5 fruit fly cellular contexts compared by ENCODE assay signal in the genomic region with DNA sequence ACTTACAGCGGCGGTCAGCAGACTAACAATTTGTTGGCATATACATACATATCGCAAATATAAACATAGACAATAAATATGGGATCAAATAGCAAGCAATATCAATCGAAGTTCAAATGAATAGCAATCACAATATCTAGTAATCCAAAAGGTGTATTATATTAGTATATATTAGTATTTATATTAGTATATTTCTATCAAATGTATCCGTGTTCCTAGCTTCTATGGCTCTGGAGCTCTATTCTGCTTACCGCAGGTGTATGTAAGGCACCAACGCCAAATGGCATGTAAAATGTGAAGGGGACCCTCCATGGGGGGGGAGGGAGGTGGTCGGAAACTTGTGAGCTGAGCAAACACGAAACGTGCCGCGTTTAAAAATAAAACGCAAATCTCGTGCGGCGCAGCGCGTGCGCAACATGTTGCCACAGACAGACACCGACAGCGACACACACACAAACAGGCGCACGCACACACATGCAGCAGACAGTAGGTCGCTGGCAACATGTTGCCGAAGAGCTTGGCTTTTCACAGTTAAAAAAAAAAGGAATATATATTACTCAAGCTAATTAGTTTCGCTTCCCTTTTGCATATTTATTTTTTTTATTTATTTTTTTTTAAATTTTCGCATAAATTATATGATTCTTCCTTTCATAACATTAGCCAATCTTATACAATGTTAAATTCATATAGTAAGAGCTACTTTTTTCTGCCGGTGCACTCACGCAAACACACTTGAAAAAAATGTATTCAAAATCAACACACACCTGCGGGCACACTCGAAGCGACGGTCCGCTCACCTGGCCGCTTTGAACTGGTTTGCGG.
A peak's percentile ranks its signal among the peaks of the same experiment; 100 is the strongest.
TF ChIP-seq lines count a peak whose summit lies in the region.

No protein-coding gene starts in this region.

- TF ChIP-seq CTCF in whole organism, embryonic (GFP tag; optimal IDR thresholded peaks at IDR 0.05; lab: Kevin White, UChicago), result no peak

TF ChIP-seq in whole organism, adult, 20 proteins besides CTCF, POLR2A, EP300 and RAD21:
- no peak for TF ChIP-seq toe (GFP tag; optimal IDR thresholded peaks at IDR 0.05; lab: Kevin White, UChicago)
- no peak for TF ChIP-seq bab1 (GFP tag; optimal IDR thresholded peaks at IDR 0.05; lab: Kevin White, UChicago)
- TF ChIP-seq Hr96 (GFP tag; optimal IDR thresholded peaks at IDR 0.05; lab: Kevin White, UChicago), result no peak
- no peak for TF ChIP-seq Mnt (GFP tag; optimal IDR thresholded peaks at IDR 0.05; lab: Kevin White, UChicago)
- TF ChIP-seq CG12768 (GFP tag; optimal IDR thresholded peaks at IDR 0.05; lab: Kevin White, UChicago), result no peak
- no peak for TF ChIP-seq CG11617 (GFP tag; optimal IDR thresholded peaks at IDR 0.05; lab: Kevin White, UChicago)
- no peak for TF ChIP-seq ovo (GFP tag; optimal IDR thresholded peaks at IDR 0.05; lab: Kevin White, UChicago)
- no peak for TF ChIP-seq CG33017 (tag; optimal IDR thresholded peaks at IDR 0.05; lab: Kevin White, UChicago)
- peak; percentile 26 for TF ChIP-seq kay (GFP tag; lab: Kevin White, UChicago; ENCODE audit: borderline replicate concordance)
- peak; percentile 12 for TF ChIP-seq CG14711 (tag; optimal IDR thresholded peaks at IDR 0.05; lab: Kevin White, UChicago)
- TF ChIP-seq CG7101 (tag; optimal IDR thresholded peaks at IDR 0.05; lab: Kevin White, UChicago), result peak; percentile 31

TF ChIP-seq in whole organism, embryonic, 481 proteins besides CTCF, POLR2A, EP300 and RAD21 (continues in another document):
- TF ChIP-seq B-H2 (GFP tag; optimal IDR thresholded peaks at IDR 0.05; lab: Kevin White, UChicago) (peak; percentile 4), CHES-1-like (GFP tag; optimal IDR thresholded peaks at IDR 0.05; lab: Kevin White, UChicago) (no peak), CG12155 (GFP tag; optimal IDR thresholded peaks at IDR 0.05; lab: Kevin White, UChicago) (peak; percentile 28), sd (tag; optimal IDR thresholded peaks at IDR 0.05; lab: Kevin White, UChicago) (peak; percentile 33), H15 (GFP tag; IDR thresholded peaks at IDR 0.05; lab: Robert Waterston, UW) (peak; percentile 60; the same call in 2 of the 3 replicates), CG4424 (GFP tag; optimal IDR thresholded peaks at IDR 0.05; lab: Kevin White, UChicago) (peak; percentile 64), NK7.1 (GFP tag; optimal IDR thresholded peaks at IDR 0.05; lab: Kevin White, UChicago) (no peak), jigr1 (GFP tag; IDR thresholded peaks at IDR 0.05; lab: Robert Waterston, UW) (peak; percentile 42; the same call in 2 of the 3 replicates), CG17361 (GFP tag; IDR thresholded peaks at IDR 0.05; lab: Robert Waterston, UW) (peak; percentile 72), Spps (tag; optimal IDR thresholded peaks at IDR 0.05; lab: Kevin White, UChicago) (peak; percentile 7), CG10431 (GFP tag; optimal IDR thresholded peaks at IDR 0.05; lab: Kevin White, UChicago) (peak; percentile 31), Doc2 (GFP tag; IDR thresholded peaks at IDR 0.05; lab: Robert Waterston, UW) (no peak), fd64A (GFP tag; optimal IDR thresholded peaks at IDR 0.05; lab: Kevin White, UChicago) (no peak), Poxn (GFP tag; IDR thresholded peaks at IDR 0.05; lab: Robert Waterston, UW) (peak; percentile 28; the same call in 1 of the 2 replicates), Lim3 (GFP tag; IDR thresholded peaks at IDR 0.05; lab: Robert Waterston, UW) (0 out of 2 replicates have a peak, but pooled peaks have one; percentile 34), CG4854 (GFP tag; optimal IDR thresholded peaks at IDR 0.05; lab: Kevin White, UChicago) (no peak), Atf-2 (GFP tag; optimal IDR thresholded peaks at IDR 0.05; lab: Kevin White, UChicago) (no peak)

TF ChIP-seq in whole organism, prepupa, 60 proteins besides CTCF, POLR2A, EP300 and RAD21 (continues in another document):
- TF ChIP-seq vri (GFP tag; optimal IDR thresholded peaks at IDR 0.05; lab: Kevin White, UChicago) (peak; percentile 16), Ets21C (GFP tag; optimal IDR thresholded peaks at IDR 0.05; lab: Kevin White, UChicago) (peak; percentile 38), Hr4 (GFP tag; optimal IDR thresholded peaks at IDR 0.05; lab: Kevin White, UChicago) (peak; percentile 73), salr (GFP tag; optimal IDR thresholded peaks at IDR 0.05; lab: Kevin White, UChicago) (peak; percentile 37 to 64), CG8632 (GFP tag; optimal IDR thresholded peaks at IDR 0.05; lab: Kevin White, UChicago) (peak; percentile 63), Blimp-1 (GFP tag; optimal IDR thresholded peaks at IDR 0.05; lab: Kevin White, UChicago) (peak; percentile 56), cyc (GFP tag; optimal IDR thresholded peaks at IDR 0.05; lab: Kevin White, UChicago) (peak; percentile 54), dac (GFP tag; optimal IDR thresholded peaks at IDR 0.05; lab: Kevin White, UChicago) (peak; percentile 33), OdsH (GFP tag; optimal IDR thresholded peaks at IDR 0.05; lab: Kevin White, UChicago) (peak; percentile 75), Hr39 (GFP tag; optimal IDR thresholded peaks at IDR 0.05; lab: Kevin White, UChicago) (peak; percentile 36), fkh (GFP tag; optimal IDR thresholded peaks at IDR 0.05; lab: Kevin White, UChicago) (peak; percentile 64), topi (GFP tag; optimal IDR thresholded peaks at IDR 0.05; lab: Kevin White, UChicago) (peak; percentile 59), pdm3 (GFP tag; optimal IDR thresholded peaks at IDR 0.05; lab: Kevin White, UChicago) (peak; percentile 52), Hr38 (GFP tag; optimal IDR thresholded peaks at IDR 0.05; lab: Kevin White, UChicago) (no peak), CG11902 (GFP tag; optimal IDR thresholded peaks at IDR 0.05; lab: Kevin White, UChicago) (peak; percentile 37), CG6276 (GFP tag; optimal IDR thresholded peaks at IDR 0.05; lab: Kevin White, UChicago) (peak; percentile 69), CG6163 (GFP tag; IDR thresholded peaks at IDR 0.05; lab: Robert Waterston, UW) (peak; percentile 73), achi (GFP tag; optimal IDR thresholded peaks at IDR 0.05; lab: Kevin White, UChicago) (peak; percentile 58)

TF ChIP-seq in whole organism, pupa, 21 proteins besides CTCF, POLR2A, EP300 and RAD21 (continues in another document):
- TF ChIP-seq D1 (tag; optimal IDR thresholded peaks at IDR 0.05; lab: Kevin White, UChicago) (peak; percentile 10), CG8159 (tag; optimal IDR thresholded peaks at IDR 0.05; lab: Kevin White, UChicago) (peak; percentile 75), gl (tag; optimal IDR thresholded peaks at IDR 0.05; lab: Kevin White, UChicago) (peak; percentile 24), CG34367 (tag; optimal IDR thresholded peaks at IDR 0.05; lab: Kevin White, UChicago) (peak; percentile 70), Pif1A (GFP tag; optimal IDR thresholded peaks at IDR 0.05; lab: Kevin White, UChicago) (peak; percentile 70), CG32121 (GFP tag; IDR thresholded peaks at IDR 0.05; lab: Robert Waterston, UW) (peak; percentile 83), CG8301 (tag; optimal IDR thresholded peaks at IDR 0.05; lab: Kevin White, UChicago) (peak; percentile 76), CG17806 (tag; optimal IDR thresholded peaks at IDR 0.05; lab: Kevin White, UChicago) (peak; percentile 74), EcR (GFP tag; optimal IDR thresholded peaks at IDR 0.05; lab: Kevin White, UChicago) (no peak), rn (GFP tag; IDR thresholded peaks at IDR 0.05; lab: Robert Waterston, UW) (peak; percentile 55), CG12605 (GFP tag; IDR thresholded peaks at IDR 0.05; lab: Robert Waterston, UW) (peak; percentile 52), Ets98B (GFP tag; IDR thresholded peaks at IDR 0.05; lab: Robert Waterston, UW) (peak; percentile 56), Pif1B (GFP tag; optimal IDR thresholded peaks at IDR 0.05; lab: Kevin White, UChicago) (peak; percentile 48), CG14655 (GFP tag; optimal IDR thresholded peaks at IDR 0.05; lab: Kevin White, UChicago) (peak; percentile 79), Snoo (tag; optimal IDR thresholded peaks at IDR 0.05; lab: Kevin White, UChicago) (peak; percentile 63), CG15710 (tag; optimal IDR thresholded peaks at IDR 0.05; lab: Kevin White, UChicago) (peak; percentile 80), CG4496 (GFP tag; IDR thresholded peaks at IDR 0.05; lab: Robert Waterston, UW) (peak; percentile 84), CG9948 (tag; optimal IDR thresholded peaks at IDR 0.05; lab: Kevin White, UChicago) (peak; percentile 69), fd96Ca (GFP tag; IDR thresholded peaks at IDR 0.05; lab: Robert Waterston, UW) (no peak; the same call in 2 of the 3 replicates), CG10348 (GFP tag; IDR thresholded peaks at IDR 0.05; lab: Robert Waterston, UW) (no peak)

TF ChIP-seq in whole organism, wandering third instar larva, 38 proteins besides CTCF, POLR2A, EP300 and RAD21 (continues in another document):
- TF ChIP-seq jim (GFP tag; optimal IDR thresholded peaks at IDR 0.05; lab: Kevin White, UChicago) (no peak), brk (GFP tag; optimal IDR thresholded peaks at IDR 0.05; lab: Kevin White, UChicago) (no peak), GATAd (GFP tag; optimal IDR thresholded peaks at IDR 0.05; lab: Kevin White, UChicago) (no peak), tai (GFP tag; optimal IDR thresholded peaks at IDR 0.05; lab: Kevin White, UChicago) (no peak), Mio (GFP tag; optimal IDR thresholded peaks at IDR 0.05; lab: Kevin White, UChicago) (no peak), OdsH (GFP tag; optimal IDR thresholded peaks at IDR 0.05; lab: Kevin White, UChicago) (peak; percentile 38), N (GFP tag; optimal IDR thresholded peaks at IDR 0.05; lab: Kevin White, UChicago) (no peak), psq (GFP tag; optimal IDR thresholded peaks at IDR 0.05; lab: Kevin White, UChicago) (peak; percentile 47), CG32264 (GFP tag; optimal IDR thresholded peaks at IDR 0.05; lab: Kevin White, UChicago) (no peak), sage (GFP tag; optimal IDR thresholded peaks at IDR 0.05; lab: Kevin White, UChicago) (no peak), dsf (GFP tag; optimal IDR thresholded peaks at IDR 0.05; lab: Kevin White, UChicago; ENCODE audit: borderline replicate concordance) (no peak), ey (GFP tag; optimal IDR thresholded peaks at IDR 0.05; lab: Kevin White, UChicago) (peak; percentile 12), br (GFP tag; optimal IDR thresholded peaks at IDR 0.05; lab: Kevin White, UChicago) (no peak), Dfd (GFP tag; optimal IDR thresholded peaks at IDR 0.05; lab: Kevin White, UChicago) (no peak), HLH106 (tag; optimal IDR thresholded peaks at IDR 0.05; lab: Kevin White, UChicago) (peak; percentile 86), CG9705 (GFP tag; optimal IDR thresholded peaks at IDR 0.05; lab: Kevin White, UChicago) (peak; percentile 60), Dif (GFP tag; optimal IDR thresholded peaks at IDR 0.05; lab: Kevin White, UChicago; ENCODE audit: partially characterized antibody) (no peak), Jra (GFP tag; optimal IDR thresholded peaks at IDR 0.05; lab: Kevin White, UChicago) (no peak), pan (optimal IDR thresholded peaks at IDR 0.05; lab: Kevin White, UChicago) (no peak), dmrt93B (GFP tag; optimal IDR thresholded peaks at IDR 0.05; lab: Kevin White, UChicago) (peak; percentile 63), rgr (GFP tag; optimal IDR thresholded peaks at IDR 0.05; lab: Kevin White, UChicago) (peak; percentile 35), fru (GFP tag; optimal IDR thresholded peaks at IDR 0.05; lab: Kevin White, UChicago) (peak; percentile 66)
